Worm (Caenorhabditis elegans): ENCODE results near the gene ags-3.

ags-3 gene

DNA sequence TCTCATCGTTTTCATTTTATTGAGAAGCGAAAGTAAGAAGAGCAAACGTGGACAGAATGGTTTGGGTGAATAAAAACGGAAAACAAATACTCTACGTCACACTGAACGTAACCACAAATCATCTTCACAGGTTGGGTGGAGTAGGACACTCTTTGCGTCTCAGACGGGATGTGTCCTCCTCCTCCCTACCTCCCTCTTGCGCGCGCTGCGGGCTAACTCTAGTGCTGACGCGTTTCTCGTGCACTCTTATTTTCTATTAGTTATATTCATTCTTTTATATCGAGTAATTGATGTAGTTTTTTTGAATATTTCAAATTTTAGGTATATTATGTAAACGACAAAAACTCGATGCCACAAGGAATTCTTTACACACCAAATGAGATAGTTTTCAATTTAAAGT lies 59.4 kb downstream of the ags-3 start, which contains the start of gene Y34B4A.7 (continued):
- TF ChIP-seq madf-6 (GFP tag; IDR thresholded peaks at IDR 0.05), result no peak
- TF ChIP-seq dpl-1 (GFP tag; optimal IDR thresholded peaks at IDR 0.05), result no peak
- TF ChIP-seq snpc-3.4 (tag; optimal IDR thresholded peaks at IDR 0.05), result no peak
- no peak for TF ChIP-seq ceh-91 (GFP tag; IDR thresholded peaks at IDR 0.05)

DNA sequence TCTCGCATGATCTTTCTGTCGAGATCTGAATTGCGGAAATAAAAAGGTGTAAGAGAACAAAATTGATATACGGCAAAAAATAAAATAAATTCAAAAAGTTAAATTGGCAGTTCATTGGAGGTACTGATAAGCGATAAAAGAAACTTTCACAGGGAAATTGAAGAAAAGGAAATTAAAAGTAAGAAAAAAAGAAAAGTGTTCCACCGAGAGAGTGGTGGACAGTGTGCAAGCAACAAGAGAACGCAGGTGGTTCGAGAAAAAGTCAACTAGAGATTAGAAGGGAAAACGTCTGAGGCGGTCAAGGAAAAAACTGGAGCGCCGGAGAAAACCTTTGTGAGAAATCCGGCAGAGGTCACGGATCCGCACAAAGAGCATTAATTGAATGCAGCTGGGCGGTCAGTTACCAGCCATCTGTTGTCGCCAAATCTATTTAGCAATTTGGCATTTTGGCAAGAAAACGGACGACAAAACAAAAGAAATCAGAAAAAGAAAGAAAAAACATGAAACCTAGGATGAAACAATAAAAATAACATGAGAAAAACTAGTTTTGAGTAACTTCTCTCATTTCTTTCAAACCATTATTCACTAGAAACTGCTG lies 59.9 kb downstream of the ags-3 start, which contains the start of gene mtm-5:
Gene mtm-5 (minus strand): TSS at position 27 of the 598 bp plus-strand sequence.
- TF ChIP-seq lin-35 (GFP tag; optimal IDR thresholded peaks at IDR 0.05) (no peak), ztf-28 (GFP tag; IDR thresholded peaks at IDR 0.05) (no peak), dox-1 (GFP tag; IDR thresholded peaks at IDR 0.05) (peak; percentile 39; the same call in 1 of the 2 replicates), nhr-80 (tag; optimal IDR thresholded peaks at IDR 0.05) (peak; percentile 85), attf-5 (GFP tag; optimal IDR thresholded peaks at IDR 0.05) (peak; percentile 21), rec-8 (tag; optimal IDR thresholded peaks at IDR 0.05) (no peak), ztf-26 (tag; optimal IDR thresholded peaks at IDR 0.05) (no peak), cebp-1 (GFP tag; IDR thresholded peaks at IDR 0.05) (no peak), cebp-1 (tag; optimal IDR thresholded peaks at IDR 0.05) (no peak), Y56A3A.18 (GFP tag; IDR thresholded peaks at IDR 0.05) (no peak), lsl-1 (GFP tag; optimal IDR thresholded peaks at IDR 0.05) (no peak), F22D6.2 (tag; optimal IDR thresholded peaks at IDR 0.05) (no peak), zim-3 (tag; optimal IDR thresholded peaks at IDR 0.05) (no peak), hmg-1.2 (GFP tag; IDR thresholded peaks at IDR 0.05) (peak; percentile 80; the same call in 1 of the 2 replicates)
